Worm (Caenorhabditis elegans): ENCODE results near the gene Y69H2.9.
"Not testable (repeated sequence)": the region's sequence is repeated elsewhere in the genome, so short reads cannot be mapped to it uniquely, and the experiment has no call there.

Gene Y69H2.9

DNA sequence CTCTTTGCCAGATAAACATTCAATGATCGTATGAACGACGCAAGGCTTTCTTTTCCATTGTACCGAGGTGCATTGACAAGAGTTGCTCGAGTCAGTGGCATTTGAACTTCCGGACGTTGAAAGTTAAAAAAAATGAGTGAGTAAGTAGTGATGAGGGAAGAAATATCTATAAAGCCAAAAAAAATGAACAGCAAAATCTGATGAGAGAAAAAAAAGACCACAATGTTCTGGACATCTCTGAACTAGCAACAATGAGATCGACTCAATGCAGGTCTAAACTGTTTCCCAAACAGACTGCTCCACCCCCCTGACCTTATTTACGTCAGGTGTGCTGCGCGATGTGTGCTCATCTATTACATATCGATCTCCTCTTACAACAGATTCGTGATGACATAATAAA lies 49.1 kb downstream of the Y69H2.9 start, which contains the start of the genes F11D11.21 and F11D11.12:
Gene F11D11.21, minus strand, starts transcription at position 101 of the 400 bp plus-strand sequence.
Gene F11D11.12, minus strand, starts transcription at position 238 of the 400 bp plus-strand sequence.
- TF ChIP-seq sma-9 (GFP tag; optimal IDR thresholded peaks at IDR 0.05) (no peak), sma-9 (tag; optimal IDR thresholded peaks at IDR 0.05) (no peak), dmd-4 (tag; optimal IDR thresholded peaks at IDR 0.05) (no peak), nhr-21 (tag; optimal IDR thresholded peaks at IDR 0.05) (no peak), egl-27 (tag; optimal IDR thresholded peaks at IDR 0.05) (no peak), ceh-16 (tag; optimal IDR thresholded peaks at IDR 0.05) (no peak), skn-1 (tag; optimal IDR thresholded peaks at IDR 0.05) (no peak), sma-3 (GFP tag; optimal IDR thresholded peaks at IDR 0.05) (no peak), ceh-82 (tag; optimal IDR thresholded peaks at IDR 0.05) (no peak), lin-11 (tag; optimal IDR thresholded peaks at IDR 0.05) (no peak), alr-1 (tag; optimal IDR thresholded peaks at IDR 0.05) (no peak), unc-62 (GFP tag; optimal IDR thresholded peaks at IDR 0.05) (no peak), F13H6.1 (tag; optimal IDR thresholded peaks at IDR 0.05) (no peak)

DNA sequence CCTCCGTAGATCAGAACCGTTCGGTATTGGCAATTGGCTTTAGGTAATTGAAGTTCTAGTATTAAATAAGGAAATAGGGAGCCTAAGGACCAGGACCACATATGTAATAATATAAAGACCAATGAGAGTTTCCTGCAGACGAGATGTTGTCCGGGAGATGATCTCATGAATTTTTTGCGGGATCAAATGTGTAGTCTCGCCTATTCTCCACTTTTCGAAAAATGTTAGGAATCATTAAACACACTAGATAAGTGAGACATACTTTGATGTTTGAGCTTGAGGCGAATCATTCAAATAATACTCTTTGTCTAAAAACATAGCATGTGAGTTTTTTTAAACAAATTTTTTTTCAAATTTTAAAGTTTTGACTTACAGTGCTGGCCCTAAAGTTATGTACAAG lies 51.7 kb downstream of the Y69H2.9 start, which contains the start of gene F11D11.6:
Gene F11D11.6, minus strand, starts transcription at position 101 of the 400 bp plus-strand sequence.
- TF ChIP-seq nhr-6 (tag; optimal IDR thresholded peaks at IDR 0.05): no peak

DNA sequence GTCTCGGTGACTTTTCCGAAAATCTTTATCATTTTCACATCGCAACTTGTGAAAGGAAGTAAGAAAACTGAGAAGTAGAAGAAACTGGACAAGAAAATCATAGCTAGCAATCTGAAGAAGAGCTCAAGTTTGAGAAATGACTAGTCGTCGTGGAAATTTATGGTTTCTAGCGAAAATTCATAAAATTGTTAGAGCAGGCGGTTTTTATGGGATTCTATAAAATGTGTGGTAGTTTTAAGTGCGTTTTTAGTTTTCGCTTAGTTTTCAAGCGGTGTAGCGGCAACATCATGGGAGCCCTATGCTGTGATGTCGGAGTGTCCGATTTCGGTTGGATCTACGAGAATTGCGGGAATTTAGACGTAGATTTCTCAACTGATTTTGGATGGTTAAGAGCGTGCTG lies 53.0 kb downstream of the Y69H2.9 start, which contains the start of gene clec-254:
Gene clec-254, minus strand, starts transcription at position 101 of the 400 bp plus-strand sequence.
- not testable (repeated sequence) for TF ChIP-seq F13H6.1 (tag; optimal IDR thresholded peaks at IDR 0.05); sma-9 (GFP tag; optimal IDR thresholded peaks at IDR 0.05); sma-9 (tag; optimal IDR thresholded peaks at IDR 0.05); mbf-1 (tag; optimal IDR thresholded peaks at IDR 0.05)

All from whole organism, L2 larva.